Worm (Caenorhabditis elegans): ENCODE data around the gene ZK121.2.

DNA sequence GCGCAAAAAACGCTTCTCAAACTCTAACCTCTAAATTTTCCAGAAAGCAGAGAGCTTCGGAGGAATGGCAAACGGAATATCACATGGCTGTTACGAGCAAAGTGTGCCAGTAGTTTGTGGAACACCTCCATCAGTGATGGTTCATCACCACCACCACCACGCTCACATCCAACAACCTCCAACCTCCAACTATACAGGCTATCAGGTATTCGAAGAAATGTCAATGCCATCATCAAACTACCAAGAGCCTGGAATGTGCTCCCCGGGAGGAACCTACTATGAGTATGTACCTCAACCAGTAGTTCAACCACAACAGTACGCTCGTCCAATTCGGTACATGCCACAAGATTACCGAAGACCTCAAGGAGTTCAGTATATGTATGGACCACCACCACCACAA is 2.1 kb downstream of the ZK121.2 start:
- no peak for TF ChIP-seq pes-1 (GFP tag; IDR thresholded peaks at IDR 0.05)
- no peak for TF ChIP-seq hmbx-1 (tag; optimal IDR thresholded peaks at IDR 0.05)
- TF ChIP-seq sea-1 (GFP tag; conservative IDR thresholded peaks at IDR 0.05), result no peak
- no peak for TF ChIP-seq scrt-1 (GFP tag; IDR thresholded peaks at IDR 0.05)

All from whole organism, early embryonic.